Worm (Caenorhabditis elegans): Measurements from ENCODE around the gene ZC13.2.

- no peak for TF ChIP-seq unc-39 (tag; optimal IDR thresholded peaks at IDR 0.05)
- TF ChIP-seq lin-32 (GFP tag; optimal IDR thresholded peaks at IDR 0.05) = no peak
- TF ChIP-seq pha-4 (tag; optimal IDR thresholded peaks at IDR 0.05) = no peak
- TF ChIP-seq nhr-76 (tag; optimal IDR thresholded peaks at IDR 0.05) = no peak
- no peak for TF ChIP-seq blmp-1 (tag; optimal IDR thresholded peaks at IDR 0.05)
- TF ChIP-seq nhr-28 (tag; optimal IDR thresholded peaks at IDR 0.05) = no peak
- no peak for TF ChIP-seq nhr-2 (tag; optimal IDR thresholded peaks at IDR 0.05)
- no peak for TF ChIP-seq ztf-11 (tag; optimal IDR thresholded peaks at IDR 0.05)
- TF ChIP-seq nhr-237 (tag; optimal IDR thresholded peaks at IDR 0.05) = no peak
- no peak for TF ChIP-seq unc-62 (GFP tag; optimal IDR thresholded peaks at IDR 0.05)
- no peak for TF ChIP-seq elt-3 (tag; optimal IDR thresholded peaks at IDR 0.05)
- TF ChIP-seq ham-2 (GFP tag; optimal IDR thresholded peaks at IDR 0.05) = no peak
- TF ChIP-seq snpc-4 (tag; optimal IDR thresholded peaks at IDR 0.05) = no peak
These were observed 32.1 kb downstream of the ZC13.2 start for ce11 chrX:912564-912963.
